Fruit fly (Drosophila melanogaster) whole organism, embryonic: ENCODE data around the gene JMJD5.
A peak's percentile ranks its signal among the peaks of the same experiment; 100 is the strongest.

Experiments used
- Asciz ChIP-seq: fragments of 200-800 bp; sonication (Bioruptor generic); optimal IDR thresholded peaks from 2 replicates; lab custom pipeline; 2017; ENCODE audit warnings: missing biosample characterization, mild to moderate bottlenecking, missing genetic modification characterization, missing genetic modification reagents
- CG10543 ChIP-seq: fragments of 200-800 bp; sonication (Bioruptor generic); optimal IDR thresholded peaks from 3 replicates; lab custom pipeline; 2017; ENCODE audit warnings: missing biosample characterization, mild to moderate bottlenecking, missing genetic modification characterization, moderate library complexity
- CG11504 ChIP-seq: fragments of 200-800 bp; sonication (Bioruptor generic); optimal IDR thresholded peaks from 3 replicates; lab custom pipeline; 2019; ENCODE audit warnings: missing biosample characterization, mild to moderate bottlenecking, missing genetic modification characterization, moderate library complexity
- CG11695 ChIP-seq: fragments of 200-800 bp; sonication (Bioruptor generic); IDR thresholded peaks from 3 replicates; pipeline ENCODE4 v1.3.6; 2022; ENCODE audit warnings: missing biosample characterization, missing genetic modification characterization
- CG12071 ChIP-seq: fragments of 200-800 bp; sonication (Bioruptor generic); optimal IDR thresholded peaks from 3 replicates; lab custom pipeline; 2018; ENCODE audit warnings: missing biosample characterization, mild to moderate bottlenecking, missing genetic modification characterization
- CG12155 ChIP-seq: fragments of 200-800 bp; sonication (Bioruptor generic); optimal IDR thresholded peaks from 3 replicates; lab custom pipeline; 2016; ENCODE audit warnings: missing biosample characterization, missing genetic modification characterization
- CG12391 ChIP-seq: fragments of 200-800 bp; sonication (Bioruptor generic); optimal IDR thresholded peaks from 3 replicates; lab custom pipeline; 2018; ENCODE audit warnings: missing biosample characterization, mild to moderate bottlenecking, missing genetic modification characterization, moderate library complexity
- CG12659 ChIP-seq: fragments of 200-800 bp; sonication (Bioruptor generic); optimal IDR thresholded peaks from 3 replicates; lab custom pipeline; 2017; ENCODE audit warnings: mild to moderate bottlenecking, missing biosample characterization, missing genetic modification reagents, missing genetic modification characterization
- CG13424 ChIP-seq: fragments of 200-800 bp; sonication (Bioruptor generic); optimal IDR thresholded peaks from 2 replicates; lab custom pipeline; 2019; ENCODE audit warnings: missing biosample characterization, mild to moderate bottlenecking, missing genetic modification characterization, moderate library complexity
- CG15269 ChIP-seq: fragments of 200-800 bp; sonication (Bioruptor generic); optimal IDR thresholded peaks from 2 replicates; lab custom pipeline; 2018; ENCODE audit warnings: missing biosample characterization, mild to moderate bottlenecking, missing genetic modification characterization, moderate library complexity
- CG17361 ChIP-seq: fragments of 200-800 bp; sonication (Bioruptor generic); IDR thresholded peaks from 3 replicates; pipeline ENCODE4 v1.3.6; 2022; ENCODE audit warnings: missing biosample characterization, missing genetic modification characterization
- CG2712 ChIP-seq: fragments of 200-800 bp; optimal IDR thresholded peaks from 3 replicates; lab custom pipeline; 2019; ENCODE audit warnings: missing biosample characterization, mild to moderate bottlenecking, missing genetic modification characterization, moderate library complexity
- CG32532 ChIP-seq: fragments of 200-800 bp; sonication (Bioruptor generic); IDR thresholded peaks from 2 replicates; pipeline ENCODE4 v1.3.6; 2022; ENCODE audit warnings: missing biosample characterization, missing genetic modification characterization
- CG34376 ChIP-seq: fragments of 200-800 bp; sonication (Bioruptor generic); optimal IDR thresholded peaks from 2 replicates; lab custom pipeline; 2018; ENCODE audit warnings: missing biosample characterization, mild to moderate bottlenecking, missing genetic modification characterization
- CG6689 ChIP-seq: fragments of 200-800 bp; sonication (Bioruptor generic); IDR thresholded peaks from 2 replicates; pipeline ENCODE4 v1.3.6; 2022; ENCODE audit warnings: missing biosample characterization, missing genetic modification characterization
- CHES-1-like ChIP-seq: fragments of 200-800 bp; sonication (Bioruptor generic); optimal IDR thresholded peaks from 2 replicates; lab custom pipeline; 2016; ENCODE audit warnings: missing biosample characterization, missing genetic modification characterization
- Doc3 ChIP-seq: fragments of 200-800 bp; sonication (Bioruptor generic); IDR thresholded peaks from 3 replicates; pipeline ENCODE4 v1.3.6; 2022; ENCODE audit warnings: missing biosample characterization, missing genetic modification characterization; ENCODE audit not compliant: partially characterized antibody
- Drgx ChIP-seq: fragments of 200-800 bp; sonication (Bioruptor generic); IDR thresholded peaks from 2 replicates; pipeline ENCODE4 v1.3.6; 2022; ENCODE audit warnings: missing biosample characterization, missing genetic modification characterization
- Elba2 ChIP-seq: fragments of 200-800 bp; sonication (Bioruptor generic); optimal IDR thresholded peaks from 3 replicates; lab custom pipeline; 2016; ENCODE audit warnings: missing biosample characterization, missing genetic modification characterization
- HLH3B ChIP-seq: fragments of 200-800 bp; sonication (Bioruptor generic); IDR thresholded peaks from 2 replicates; pipeline ENCODE4 v1.3.6; 2022; ENCODE audit warnings: missing biosample characterization, missing genetic modification characterization
- Hr51 ChIP-seq, 2 experiments: fragments of 200-800 bp; sonication (Bioruptor generic); optimal IDR thresholded peaks; 2 replicates in 1 of 2; 3 replicates in 1 of 2; lab custom pipeline; 2016 to 2018; ENCODE audit warnings: missing biosample characterization in 2 of 2, missing genetic modification characterization in 2 of 2, mild to moderate bottlenecking in 1 of 2, moderate library complexity in 1 of 2
- Hsf ChIP-seq: fragments of 200-800 bp; sonication (Bioruptor generic); optimal IDR thresholded peaks from 3 replicates; lab custom pipeline; 2016; ENCODE audit warnings: missing biosample characterization, missing genetic modification characterization
- MTF-1 ChIP-seq: fragments of 200-800 bp; sonication (Bioruptor generic); optimal IDR thresholded peaks from 2 replicates; lab custom pipeline; 2018; ENCODE audit warnings: missing biosample characterization, mild to moderate bottlenecking, missing genetic modification characterization, borderline replicate concordance
- NK7.1 ChIP-seq: fragments of 200-800 bp; sonication (Bioruptor generic); optimal IDR thresholded peaks from 3 replicates; lab custom pipeline; 2016; ENCODE audit warnings: missing biosample characterization, missing genetic modification characterization
- Nf-YA ChIP-seq: fragments of 200-800 bp; sonication (Bioruptor generic); IDR thresholded peaks from 2 replicates; pipeline ENCODE4 v1.3.6; 2022; ENCODE audit warnings: missing biosample characterization, missing genetic modification characterization
- Oli ChIP-seq: fragments of 200-800 bp; sonication (Bioruptor generic); optimal IDR thresholded peaks from 2 replicates; lab custom pipeline; 2018; ENCODE audit warnings: missing biosample characterization, mild to moderate bottlenecking, missing genetic modification characterization, moderate library complexity
- Ptx1 ChIP-seq: fragments of 200-800 bp; sonication (Bioruptor generic); IDR thresholded peaks from 2 replicates; pipeline ENCODE4 v1.3.6; 2022; ENCODE audit warnings: missing biosample characterization, missing genetic modification characterization
- Ravus ChIP-seq: fragments of 200-800 bp; sonication (Bioruptor generic); IDR thresholded peaks from 2 replicates; pipeline ENCODE4 v1.3.6; 2022; ENCODE audit warnings: missing biosample characterization, missing genetic modification characterization
- Ssrp ChIP-seq: fragments of 200-800 bp; sonication (Bioruptor generic); optimal IDR thresholded peaks from 2 replicates; lab custom pipeline; 2018; ENCODE audit warnings: missing biosample characterization, mild to moderate bottlenecking, missing genetic modification characterization, moderate library complexity
- Vsx1 ChIP-seq: fragments of 200-800 bp; sonication (Bioruptor generic); optimal IDR thresholded peaks from 2 replicates; lab custom pipeline; 2017; ENCODE audit warnings: missing biosample characterization, mild to moderate bottlenecking, missing genetic modification characterization, missing genetic modification reagents
- bsh ChIP-seq, 2 experiments: fragments of 200-800 bp; sonication (Bioruptor generic); optimal IDR thresholded peaks; 2 replicates each; lab custom pipeline; 2017 to 2018; ENCODE audit warnings: mild to moderate bottlenecking in 2 of 2, missing biosample characterization in 2 of 2, missing genetic modification characterization in 2 of 2, moderate library complexity in 1 of 2
- dmrt99B ChIP-seq: fragments of 200-800 bp; sonication (Bioruptor generic); optimal IDR thresholded peaks from 2 replicates; lab custom pipeline; 2018; ENCODE audit warnings: missing biosample characterization, mild to moderate bottlenecking, missing genetic modification characterization, moderate library complexity
- dysf ChIP-seq: fragments of 200-800 bp; sonication (Bioruptor generic); IDR thresholded peaks from 3 replicates; pipeline ENCODE4 v1.3.6; 2022; ENCODE audit warnings: missing biosample characterization, missing genetic modification characterization
- ewg ChIP-seq: fragments of 200-800 bp; sonication (Bioruptor generic); optimal IDR thresholded peaks from 3 replicates; lab custom pipeline; 2017; ENCODE audit warnings: mild to moderate bottlenecking, missing biosample characterization, missing genetic modification reagents, missing genetic modification characterization
- grau ChIP-seq: fragments of 200-800 bp; optimal IDR thresholded peaks from 3 replicates; lab custom pipeline; 2019; ENCODE audit warnings: missing biosample characterization, mild to moderate bottlenecking, missing genetic modification characterization, moderate library complexity
- hbn ChIP-seq: fragments of 200-800 bp; sonication (Bioruptor generic); IDR thresholded peaks from 2 replicates; pipeline ENCODE4 v1.3.6; 2022; ENCODE audit warnings: missing biosample characterization, missing genetic modification characterization; ENCODE audit not compliant: partially characterized antibody
- hkb ChIP-seq, 2 experiments: fragments of 200-800 bp in 1 of 2; fragments of >200 bp in 1 of 2; sonication (Bioruptor generic) in 1 of 2; IDR thresholded peaks in 1 of 2; optimal IDR thresholded peaks in 1 of 2; 2 replicates each; pipeline versions ENCODE4 v1.3.6 to Lab custom; 2017 to 2022; ENCODE audit warnings: missing biosample characterization in 1 of 2, missing genetic modification characterization in 1 of 2
- inv ChIP-seq: fragments of 200-800 bp; sonication (Bioruptor generic); IDR thresholded peaks from 2 replicates; pipeline ENCODE4 v1.3.6; 2022; ENCODE audit warnings: missing biosample characterization, missing genetic modification characterization; ENCODE audit not compliant: partially characterized antibody
- jigr1 ChIP-seq: fragments of 200-800 bp; sonication (Bioruptor generic); IDR thresholded peaks from 3 replicates; pipeline ENCODE4 v1.3.6; 2022; ENCODE audit warnings: missing biosample characterization, missing genetic modification characterization
- oc ChIP-seq: fragments of 200-800 bp; sonication (Bioruptor generic); optimal IDR thresholded peaks from 2 replicates; lab custom pipeline; 2018; ENCODE audit warnings: missing biosample characterization, mild to moderate bottlenecking, missing genetic modification characterization, moderate library complexity
- pan ChIP-seq, 4 experiments: fragments of >200 bp in 3 of 4; fragments of 200-800 bp in 1 of 4; sonication (Bioruptor generic) in 1 of 4; optimal IDR thresholded peaks in 3 of 4; IDR thresholded peaks in 1 of 4; 2 replicates each; pipeline versions ENCODE4 v1.3.6 to Lab custom; 2017 to 2022; ENCODE audit warnings: missing biosample characterization in 2 of 4, missing genetic modification characterization in 2 of 4, mixed read lengths in 1 of 4
- sens ChIP-seq: fragments of 200-800 bp; sonication (Bioruptor generic); peaks from one replicate; lab custom pipeline; 2016; ENCODE audit warnings: missing biosample characterization, missing genetic modification characterization
- stwl ChIP-seq: fragments of 200-800 bp; sonication (Bioruptor generic); optimal IDR thresholded peaks from 3 replicates; lab custom pipeline; 2018; ENCODE audit warnings: missing biosample characterization, mild to moderate bottlenecking, missing genetic modification characterization, moderate library complexity
- tin ChIP-seq: fragments of 200-800 bp; sonication (Bioruptor generic); optimal IDR thresholded peaks from 3 replicates; lab custom pipeline; 2016; ENCODE audit warnings: missing biosample characterization, missing genetic modification characterization
- unpg ChIP-seq: fragments of 200-800 bp; sonication (Bioruptor generic); optimal IDR thresholded peaks from 3 replicates; lab custom pipeline; 2018; ENCODE audit warnings: missing biosample characterization, mild to moderate bottlenecking, missing genetic modification characterization, moderate library complexity
- zen2 ChIP-seq: fragments of 200-800 bp; sonication (Bioruptor generic); IDR thresholded peaks from 3 replicates; pipeline ENCODE4 v1.3.6; 2022; ENCODE audit warnings: missing biosample characterization, missing genetic modification characterization; ENCODE audit not compliant: partially characterized antibody

The JMJD5 gene

dm6 chr3L:818438-819138 is 22.6 kb downstream of the JMJD5 start (continued):
- TF ChIP-seq Asciz (GFP tag; lab: Kevin White, UChicago) (peak; percentile 1), hkb (optimal IDR thresholded peaks at IDR 0.05; lab: Kevin White, UChicago) (no peak), hkb (GFP tag; IDR thresholded peaks at IDR 0.05; lab: Robert Waterston, UW) (peak; percentile 23; the same call in 1 of the 2 replicates), CG12071 (GFP tag; lab: Kevin White, UChicago) (no peak), CG13424 (tag; lab: Kevin White, UChicago) (peak; percentile 46), NK7.1 (GFP tag; lab: Kevin White, UChicago) (no peak), inv (GFP tag; lab: Robert Waterston, UW) (no peak), Vsx1 (GFP tag; lab: Kevin White, UChicago) (peak; percentile 30), Hsf (GFP tag; lab: Kevin White, UChicago) (no peak), zen2 (no peak), grau (peak; percentile 20), HLH3B (GFP tag; lab: Robert Waterston, UW) (0 out of 2 replicates have a peak, but pooled peaks have one; percentile 26), Ravus (GFP tag; lab: Robert Waterston, UW) (no peak), sens (GFP tag; lab: Kevin White, UChicago) (peak; percentile 80), Drgx (GFP tag; lab: Robert Waterston, UW) (peak; percentile 65), unpg (GFP tag; lab: Kevin White, UChicago) (peak; percentile 10), Oli (tag; lab: Kevin White, UChicago) (peak; percentile 43), CG12659 (GFP tag; lab: Kevin White, UChicago) (peak; percentile 11), hbn (no peak), Nf-YA (GFP tag; lab: Robert Waterston, UW) (peak; percentile 41; the same call in 1 of the 2 replicates), ewg (GFP tag; lab: Kevin White, UChicago) (peak; percentile 15), pan (optimal IDR thresholded peaks at IDR 0.05; lab: Kevin White, UChicago) (no peak), pan (GFP tag; optimal IDR thresholded peaks at IDR 0.05 in 1 of 2, IDR thresholded peaks at IDR 0.05 in 1 of 2) (peak in 1 of 2 experiments; percentile 75), Hr51 (GFP tag; optimal IDR thresholded peaks at IDR 0.05; lab: Kevin White, UChicago) (peak in 1 of 2 experiments; percentile 56), bsh (GFP tag; optimal IDR thresholded peaks at IDR 0.05; lab: Kevin White, UChicago) (peak in 1 of 2 experiments; percentile 26), dysf (peak; percentile 21; the same call in 1 of the 3 replicates), jigr1 (GFP tag; lab: Robert Waterston, UW) (no peak), CG10543 (no peak), CG17361 (GFP tag; lab: Robert Waterston, UW) (peak; percentile 40; the same call in 2 of the 3 replicates), Doc3 (no peak), Elba2 (no peak), CG12155 (GFP tag; lab: Kevin White, UChicago) (no peak), CG34376 (GFP tag; lab: Kevin White, UChicago) (no peak), CG11695 (no peak), CG2712 (peak; percentile 14), CG12391 (tag; lab: Kevin White, UChicago) (no peak), oc (tag; lab: Kevin White, UChicago) (peak; percentile 29), CG32532 (peak; percentile 27; the same call in 1 of the 2 replicates), CG15269 (peak; percentile 50), dmrt99B (tag; lab: Kevin White, UChicago) (peak; percentile 61), Ptx1 (GFP tag; lab: Robert Waterston, UW) (peak; percentile 32; the same call in 1 of the 2 replicates), MTF-1 (no peak), CG6689 (GFP tag; lab: Robert Waterston, UW) (0 out of 2 replicates have a peak, but pooled peaks have one; percentile 18), CG11504 (tag; lab: Kevin White, UChicago) (peak; percentile 65), tin (no peak), stwl (tag; lab: Kevin White, UChicago) (no peak), Ssrp (tag; lab: Kevin White, UChicago) (peak; percentile 16), CHES-1-like (GFP tag; lab: Kevin White, UChicago) (no peak)
